Fruit fly (Drosophila melanogaster): ENCODE measurements around the gene Hmgcr.

The Hmgcr gene

dm6 chr3R:23732990-23733512 is at the start of gene Hmgcr, which contains the start of gene Rpn9 (continued):
- TF ChIP-seq CG4328 (GFP tag; optimal IDR thresholded peaks at IDR 0.05) (no peak), CG30403 (GFP tag; optimal IDR thresholded peaks at IDR 0.05) (peak; percentile 13), Gug (GFP tag; IDR thresholded peaks at IDR 0.05) (no peak), ro (GFP tag; IDR thresholded peaks at IDR 0.05) (no peak), CG2875 (GFP tag; optimal IDR thresholded peaks at IDR 0.05) (no peak), CG16863 (GFP tag; optimal IDR thresholded peaks at IDR 0.05) (no peak), sc (optimal IDR thresholded peaks at IDR 0.05) (no peak), sc (GFP tag; optimal IDR thresholded peaks at IDR 0.05) (no peak), CG17612 (GFP tag; IDR thresholded peaks at IDR 0.05) (no peak), Rx (GFP tag; IDR thresholded peaks at IDR 0.05) (no peak), pb (GFP tag; optimal IDR thresholded peaks at IDR 0.05) (no peak), sug (tag; optimal IDR thresholded peaks at IDR 0.05) (peak; percentile 33), CG12744 (GFP tag; optimal IDR thresholded peaks at IDR 0.05) (no peak), HHEX (GFP tag; optimal IDR thresholded peaks at IDR 0.05) (no peak), pzg (GFP tag; optimal IDR thresholded peaks at IDR 0.05) (peak; percentile 90), zen2 (GFP tag; IDR thresholded peaks at IDR 0.05; ENCODE audit: partially characterized antibody) (0 out of 3 replicates have a peak, but pooled peaks have one; percentile 5), mirr (GFP tag; optimal IDR thresholded peaks at IDR 0.05) (no peak), NC2α (GFP tag; optimal IDR thresholded peaks at IDR 0.05) (no peak), CG18599 (GFP tag; optimal IDR thresholded peaks at IDR 0.05) (no peak), CG5245 (GFP tag; optimal IDR thresholded peaks at IDR 0.05) (no peak), ac (GFP tag; optimal IDR thresholded peaks at IDR 0.05) (no peak), Kr (GFP tag; optimal IDR thresholded peaks at IDR 0.05) (no peak), Deaf1 (tag; optimal IDR thresholded peaks at IDR 0.05) (no peak), gsb-n (tag; optimal IDR thresholded peaks at IDR 0.05) (peak; percentile 49), insv (GFP tag; optimal IDR thresholded peaks at IDR 0.05) (peak in 1 of 2 experiments; percentile 65), Ssrp (tag; optimal IDR thresholded peaks at IDR 0.05) (no peak), toy (GFP tag; IDR thresholded peaks at IDR 0.05) (no peak), twi (tag; optimal IDR thresholded peaks at IDR 0.05) (peak; percentile 43), C15 (GFP tag; IDR thresholded peaks at IDR 0.05) (no peak), CG30431 (GFP tag; optimal IDR thresholded peaks at IDR 0.05) (no peak), da (GFP tag; optimal IDR thresholded peaks at IDR 0.05) (no peak), Dbx (GFP tag; IDR thresholded peaks at IDR 0.05) (no peak), fd96Cb (tag; optimal IDR thresholded peaks at IDR 0.05) (no peak), CG1529 (GFP tag; optimal IDR thresholded peaks at IDR 0.05) (no peak), Dfd (GFP tag; optimal IDR thresholded peaks at IDR 0.05) (no peak), odd (GFP tag; optimal IDR thresholded peaks at IDR 0.05) (no peak), salm (tag; optimal IDR thresholded peaks at IDR 0.05) (peak; percentile 31), CG8089 (GFP tag; optimal IDR thresholded peaks at IDR 0.05) (peak; percentile 0), bigmax (GFP tag; optimal IDR thresholded peaks at IDR 0.05) (no peak), hb (GFP tag; IDR thresholded peaks at IDR 0.05; ENCODE audit: partially characterized antibody) (no peak), CG3838 (GFP tag; optimal IDR thresholded peaks at IDR 0.05) (no peak), HLH4C (GFP tag; IDR thresholded peaks at IDR 0.05; ENCODE audit: partially characterized antibody) (peak; percentile 8; the same call in 1 of the 3 replicates), CG15601 (tag; optimal IDR thresholded peaks at IDR 0.05) (peak; percentile 76), lab (GFP tag; optimal IDR thresholded peaks at IDR 0.05) (peak; percentile 32), gem (tag; optimal IDR thresholded peaks at IDR 0.05) (peak; percentile 35), CG9876 (GFP tag; optimal IDR thresholded peaks at IDR 0.05) (no peak), Mad (GFP tag; optimal IDR thresholded peaks at IDR 0.05) (peak; percentile 31), Usf (GFP tag; optimal IDR thresholded peaks at IDR 0.05) (no peak), seq (GFP tag; IDR thresholded peaks at IDR 0.05) (no peak), sob (GFP tag; IDR thresholded peaks at IDR 0.05) (no peak), Gsc (GFP tag; IDR thresholded peaks at IDR 0.05) (no peak)
